Fruit fly (Drosophila melanogaster) whole organism, embryonic: ENCODE results near the gene CG32236.

Experiments used
- CG11456 ChIP-seq: fragments of 200-800 bp; sonication (Bioruptor generic); IDR thresholded peaks from 3 replicates; pipeline ENCODE4 v1.3.6; 2022; ENCODE audit warnings: missing biosample characterization, missing genetic modification characterization
- CG14014 ChIP-seq: fragments of 200-800 bp; sonication (Bioruptor generic); IDR thresholded peaks from 2 replicates; pipeline ENCODE4 v1.3.6; 2022; ENCODE audit warnings: missing biosample characterization, missing genetic modification characterization
- CG15269 ChIP-seq: fragments of 200-800 bp; sonication (Bioruptor generic); optimal IDR thresholded peaks from 2 replicates; lab custom pipeline; 2018; ENCODE audit warnings: missing biosample characterization, mild to moderate bottlenecking, missing genetic modification characterization, moderate library complexity
- CG15696 ChIP-seq: fragments of 200-800 bp; sonication (Bioruptor generic); optimal IDR thresholded peaks from 2 replicates; lab custom pipeline; 2019; ENCODE audit warnings: missing biosample characterization, mild to moderate bottlenecking, missing genetic modification characterization, moderate library complexity
- CG2199 ChIP-seq: fragments of 200-800 bp; sonication (Bioruptor generic); IDR thresholded peaks from 3 replicates; pipeline ENCODE4 v1.3.6; 2022; ENCODE audit warnings: missing biosample characterization, missing genetic modification characterization
- CG2678 ChIP-seq: fragments of 200-800 bp; sonication (Bioruptor generic); optimal IDR thresholded peaks from 3 replicates; lab custom pipeline; 2019; ENCODE audit warnings: missing biosample characterization, mild to moderate bottlenecking, missing genetic modification characterization, moderate library complexity
- CG2875 ChIP-seq: fragments of 200-800 bp; sonication (Bioruptor generic); optimal IDR thresholded peaks from 2 replicates; lab custom pipeline; 2017; ENCODE audit warnings: missing biosample characterization, mild to moderate bottlenecking, missing genetic modification characterization, missing genetic modification reagents
- CG31388 ChIP-seq: fragments of 200-800 bp; sonication (Bioruptor generic); optimal IDR thresholded peaks from 2 replicates; lab custom pipeline; 2016; ENCODE audit warnings: missing biosample characterization, missing genetic modification characterization
- CG4328 ChIP-seq: fragments of 200-800 bp; sonication (Bioruptor generic); optimal IDR thresholded peaks from 3 replicates; lab custom pipeline; 2017; ENCODE audit warnings: missing biosample characterization, missing genetic modification reagents, missing genetic modification characterization
- CG6765 ChIP-seq: fragments of 200-800 bp; sonication (Bioruptor generic); optimal IDR thresholded peaks from 3 replicates; lab custom pipeline; 2017; ENCODE audit warnings: missing biosample characterization, mild to moderate bottlenecking, missing genetic modification characterization
- CG7839 ChIP-seq: fragments of 200-800 bp; sonication (Bioruptor generic); optimal IDR thresholded peaks from 3 replicates; lab custom pipeline; 2018; ENCODE audit warnings: missing biosample characterization, mild to moderate bottlenecking, missing genetic modification characterization, moderate library complexity
- CG8089 ChIP-seq: fragments of 200-800 bp; sonication (Bioruptor generic); optimal IDR thresholded peaks from 3 replicates; lab custom pipeline; 2016; ENCODE audit warnings: missing biosample characterization, missing genetic modification characterization
- CG8290 ChIP-seq, 3 experiments: fragments of 200-800 bp; sonication (Bioruptor generic); optimal IDR thresholded peaks; 2 replicates each; lab custom pipeline; 2016 to 2019; ENCODE audit warnings: missing biosample characterization in 3 of 3, missing genetic modification characterization in 3 of 3, mild to moderate bottlenecking in 2 of 3, moderate library complexity in 1 of 3
- D ChIP-seq, 2 experiments: fragments of 200-800 bp in 1 of 2; fragments of >200 bp in 1 of 2; sonication (Bioruptor generic) in 1 of 2; optimal IDR thresholded peaks; 2 replicates in 1 of 2; 3 replicates in 1 of 2; lab custom pipeline; 2017; ENCODE audit warnings: mild to moderate bottlenecking in 1 of 2, missing biosample characterization in 1 of 2, missing genetic modification characterization in 1 of 2, missing genetic modification reagents in 1 of 2
- Drgx ChIP-seq: fragments of 200-800 bp; sonication (Bioruptor generic); IDR thresholded peaks from 2 replicates; pipeline ENCODE4 v1.3.6; 2022; ENCODE audit warnings: missing biosample characterization, missing genetic modification characterization
- Eip74EF ChIP-seq, 2 experiments: fragments of 200-800 bp in 1 of 2; fragments of >200 bp in 1 of 2; sonication (Bioruptor generic) in 1 of 2; optimal IDR thresholded peaks; 2 replicates each; lab custom pipeline; 2017 to 2019; ENCODE audit warnings: missing biosample characterization in 2 of 2, missing genetic modification characterization in 2 of 2, mild to moderate bottlenecking in 1 of 2, moderate library complexity in 1 of 2
- GATAe ChIP-seq: fragments of 200-800 bp; sonication (Bioruptor generic); conservative IDR thresholded peaks from 2 replicates; pipeline ENCODE4 v1.3.6; 2022; ENCODE audit warnings: missing biosample characterization, missing genetic modification characterization
- H2.0 ChIP-seq: fragments of 200-800 bp; sonication (Bioruptor generic); IDR thresholded peaks from 2 replicates; pipeline ENCODE4 v1.3.6; 2022; ENCODE audit warnings: missing biosample characterization, missing genetic modification characterization
- Hmr ChIP-seq: fragments of 200-800 bp; sonication (Bioruptor generic); optimal IDR thresholded peaks from 3 replicates; lab custom pipeline; 2017; ENCODE audit warnings: mild to moderate bottlenecking, missing biosample characterization, missing genetic modification reagents, missing genetic modification characterization
- Hr39 ChIP-seq: fragments of >200 bp; optimal IDR thresholded peaks from 2 replicates; lab custom pipeline; 2017
- Hr78 ChIP-seq, 2 experiments: fragments of 200-800 bp in 1 of 2; fragments of >200 bp in 1 of 2; sonication (Bioruptor generic) in 1 of 2; optimal IDR thresholded peaks; 2 replicates each; lab custom pipeline; 2017 to 2019; ENCODE audit warnings: missing biosample characterization in 2 of 2, missing genetic modification characterization in 2 of 2, mild to moderate bottlenecking in 1 of 2, moderate library complexity in 1 of 2
- Myb ChIP-seq: fragments of 200-800 bp; sonication (Bioruptor generic); optimal IDR thresholded peaks from 2 replicates; lab custom pipeline; 2016; ENCODE audit warnings: missing biosample characterization, missing genetic modification characterization
- PHDP ChIP-seq: fragments of 200-800 bp; sonication (Bioruptor generic); optimal IDR thresholded peaks from 3 replicates; lab custom pipeline; 2018; ENCODE audit warnings: missing biosample characterization, mild to moderate bottlenecking, missing genetic modification characterization, moderate library complexity
- Scr ChIP-seq: fragments of 200-800 bp; sonication (Bioruptor generic); IDR thresholded peaks from 2 replicates; pipeline ENCODE4 v1.3.6; 2022; ENCODE audit warnings: missing biosample characterization, missing genetic modification characterization; ENCODE audit not compliant: partially characterized antibody
- Sox100B ChIP-seq: fragments of 200-800 bp; sonication (Bioruptor generic); optimal IDR thresholded peaks from 3 replicates; lab custom pipeline; 2018; ENCODE audit warnings: missing biosample characterization, mild to moderate bottlenecking, missing genetic modification characterization
- Tbp ChIP-seq: fragments of >200 bp; optimal IDR thresholded peaks from 2 replicates; lab custom pipeline; 2018; ENCODE audit warnings: missing biosample characterization, missing genetic modification characterization
- Vsx1 ChIP-seq: fragments of 200-800 bp; sonication (Bioruptor generic); optimal IDR thresholded peaks from 2 replicates; lab custom pipeline; 2017; ENCODE audit warnings: missing biosample characterization, mild to moderate bottlenecking, missing genetic modification characterization, missing genetic modification reagents
- ab ChIP-seq: fragments of 200-800 bp; sonication (Bioruptor generic); optimal IDR thresholded peaks from 2 replicates; lab custom pipeline; 2016; ENCODE audit warnings: missing biosample characterization, missing genetic modification characterization
- ap ChIP-seq: fragments of 200-800 bp; sonication (Bioruptor generic); IDR thresholded peaks from 2 replicates; pipeline ENCODE4 v1.3.6; 2022; ENCODE audit warnings: missing biosample characterization, missing genetic modification characterization
- ase ChIP-seq: fragments of 200-800 bp; sonication (Bioruptor generic); IDR thresholded peaks from 3 replicates; pipeline ENCODE4 v1.3.6; 2022; ENCODE audit warnings: missing biosample characterization, missing genetic modification characterization
- br ChIP-seq: fragments of >200 bp; optimal IDR thresholded peaks from 2 replicates; lab custom pipeline; 2017
- cato ChIP-seq: fragments of 200-800 bp; sonication (Bioruptor generic); optimal IDR thresholded peaks from 2 replicates; lab custom pipeline; 2016; ENCODE audit warnings: missing biosample characterization, missing genetic modification characterization, borderline replicate concordance
- cwo ChIP-seq: fragments of 200-800 bp; sonication (Bioruptor generic); optimal IDR thresholded peaks from 3 replicates; lab custom pipeline; 2017; ENCODE audit warnings: missing biosample characterization, missing genetic modification characterization, mild to moderate bottlenecking, moderate library complexity, missing genetic modification reagents
- ftz-f1 ChIP-seq: fragments of 200-800 bp; sonication (Bioruptor generic); optimal IDR thresholded peaks from 2 replicates; lab custom pipeline; 2016; ENCODE audit warnings: missing biosample characterization, missing genetic modification characterization
- fu2 ChIP-seq: fragments of 200-800 bp; sonication (Bioruptor generic); optimal IDR thresholded peaks from 2 replicates; lab custom pipeline; 2016; ENCODE audit warnings: missing biosample characterization, missing genetic modification characterization
- gro ChIP-seq: fragments of 200-800 bp; sonication (Bioruptor generic); optimal IDR thresholded peaks from 2 replicates; lab custom pipeline; 2016; ENCODE audit warnings: missing biosample characterization, missing genetic modification characterization
- nom ChIP-seq: fragments of 200-800 bp; sonication (Bioruptor generic); optimal IDR thresholded peaks from 2 replicates; lab custom pipeline; 2017; ENCODE audit warnings: missing biosample characterization, missing genetic modification characterization, mild to moderate bottlenecking, moderate library complexity, missing genetic modification reagents
- sens ChIP-seq: fragments of 200-800 bp; sonication (Bioruptor generic); peaks from one replicate; lab custom pipeline; 2016; ENCODE audit warnings: missing biosample characterization, missing genetic modification characterization
- sima ChIP-seq: fragments of 200-800 bp; sonication (Bioruptor generic); optimal IDR thresholded peaks from 2 replicates; lab custom pipeline; 2016; ENCODE audit warnings: missing biosample characterization, missing genetic modification characterization
- vnd ChIP-seq: fragments of 200-800 bp; sonication (Bioruptor generic); IDR thresholded peaks from 3 replicates; pipeline ENCODE4 v1.3.6; 2022; ENCODE audit warnings: missing biosample characterization, missing genetic modification characterization; ENCODE audit not compliant: partially characterized antibody
- wek ChIP-seq: fragments of 200-800 bp; sonication (Bioruptor generic); optimal IDR thresholded peaks from 3 replicates; lab custom pipeline; 2018; ENCODE audit warnings: missing biosample characterization, mild to moderate bottlenecking, missing genetic modification characterization, moderate library complexity

CG32236 gene

dm6 chr3L:4686609-4687008 lies 19.4 kb upstream of the CG32236 start (continued):
- no peak for TF ChIP-seq cato
- no peak for TF ChIP-seq CG8290 (GFP tag; optimal IDR thresholded peaks at IDR 0.05; lab: Kevin White, UChicago)
- TF ChIP-seq CG8290 (tag; optimal IDR thresholded peaks at IDR 0.05; lab: Kevin White, UChicago) = peak in 1 of 2 experiments; percentile 14
- no peak for TF ChIP-seq vnd
- TF ChIP-seq CG2875 (GFP tag; lab: Kevin White, UChicago) = no peak
- no peak for TF ChIP-seq CG4328 (GFP tag; lab: Kevin White, UChicago)
- no peak for TF ChIP-seq Eip74EF (GFP tag; optimal IDR thresholded peaks at IDR 0.05; lab: Kevin White, UChicago)
- no peak for TF ChIP-seq br (lab: Kevin White, UChicago)
- TF ChIP-seq Myb (GFP tag; lab: Kevin White, UChicago) = no peak
- no peak for TF ChIP-seq nom (GFP tag; lab: Kevin White, UChicago)
- no peak for TF ChIP-seq Sox100B (GFP tag; lab: Kevin White, UChicago)
- no peak for TF ChIP-seq Scr
- no peak for TF ChIP-seq H2.0 (GFP tag; lab: Robert Waterston, UW)
- no peak for TF ChIP-seq CG7839
- no peak for TF ChIP-seq Drgx (GFP tag; lab: Robert Waterston, UW)
- peak; percentile 12 for TF ChIP-seq gro
- no peak for TF ChIP-seq Hmr
- peak; percentile 49; the same call in 1 of the 2 replicates for TF ChIP-seq GATAe
- TF ChIP-seq CG8089 (GFP tag; lab: Kevin White, UChicago) = no peak
- TF ChIP-seq CG14014 (GFP tag; lab: Robert Waterston, UW) = 0 out of 2 replicates have a peak, but pooled peaks have one; percentile 31
- TF ChIP-seq ftz-f1 (GFP tag; lab: Kevin White, UChicago) = no peak

DNA sequence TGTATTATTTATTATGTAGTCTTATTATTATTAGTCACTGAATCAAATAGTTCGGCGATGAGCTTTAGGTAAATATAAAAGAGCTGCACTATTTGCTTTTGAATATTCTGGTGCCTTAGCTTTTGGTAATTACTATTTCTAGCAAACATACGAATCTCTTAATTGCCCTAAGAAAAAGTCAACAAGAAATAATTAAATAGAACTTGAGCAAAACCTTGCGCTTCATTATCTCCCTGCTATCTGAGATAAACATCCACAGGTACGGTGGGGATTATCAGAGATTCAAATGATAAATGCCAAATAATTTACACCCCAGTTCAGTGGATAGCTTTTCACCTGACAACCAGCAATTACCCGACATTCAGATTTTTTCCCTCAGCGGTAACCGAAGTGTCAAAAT lies 18.9 kb upstream of the CG32236 start:
- peak; percentile 52 for TF ChIP-seq sens (GFP tag; lab: Kevin White, UChicago)
- no peak for TF ChIP-seq ap (GFP tag; lab: Robert Waterston, UW)
- peak; percentile 16 for TF ChIP-seq PHDP
- TF ChIP-seq D (optimal IDR thresholded peaks at IDR 0.05; lab: Kevin White, UChicago) = no peak
- no peak for TF ChIP-seq D (GFP tag; optimal IDR thresholded peaks at IDR 0.05; lab: Kevin White, UChicago)
- no peak for TF ChIP-seq CG2199 (GFP tag; lab: Robert Waterston, UW)
- TF ChIP-seq CG2678 (tag; lab: Kevin White, UChicago) = peak; percentile 8
- TF ChIP-seq ase (GFP tag; lab: Robert Waterston, UW) = no peak
- peak; percentile 17 for TF ChIP-seq CG15269 (tag; lab: Kevin White, UChicago)
- no peak for TF ChIP-seq CG31388 (GFP tag; lab: Kevin White, UChicago)
- TF ChIP-seq, all 482 proteins: peak for 4

DNA sequence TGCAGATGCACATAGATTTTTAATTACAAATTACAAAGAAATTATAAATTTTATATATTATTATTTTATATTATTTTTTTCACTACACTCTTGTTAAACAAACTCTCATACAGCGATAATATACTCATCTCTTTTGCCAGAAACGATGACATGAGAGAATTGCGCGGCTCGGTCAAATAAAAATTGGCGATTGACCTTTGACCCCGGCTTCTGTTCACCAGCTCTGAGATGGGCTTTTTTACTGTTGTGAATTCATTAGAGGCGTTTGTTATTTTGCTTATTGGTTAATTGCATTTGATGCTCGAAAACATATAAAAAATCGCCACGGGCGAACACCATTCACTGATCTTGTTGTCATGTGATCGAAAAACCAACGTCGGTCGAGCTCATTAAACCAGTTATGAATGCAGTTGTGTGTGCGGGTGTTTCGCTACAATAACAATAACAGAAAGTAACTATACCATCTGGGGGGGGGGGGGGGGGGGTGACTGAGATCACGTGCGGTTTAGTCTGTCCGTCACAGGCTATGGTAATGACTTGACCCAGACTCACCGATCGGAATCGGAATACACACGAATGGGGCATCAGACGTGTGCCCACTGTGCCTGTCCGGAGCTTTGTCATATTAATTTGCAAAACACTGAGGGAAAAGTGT lies 17.6 kb upstream of the CG32236 start:
- peak; percentile 73 for TF ChIP-seq Hr39
- peak; percentile 64 for TF ChIP-seq cwo (GFP tag; lab: Kevin White, UChicago)
- no peak for TF ChIP-seq wek (GFP tag; lab: Kevin White, UChicago)
- no peak for TF ChIP-seq fu2
- TF ChIP-seq CG6765 (GFP tag; lab: Kevin White, UChicago) = no peak
- no peak for TF ChIP-seq sima (GFP tag; lab: Kevin White, UChicago)
- no peak for TF ChIP-seq Vsx1 (GFP tag; lab: Kevin White, UChicago)
- no peak for TF ChIP-seq ab (GFP tag; lab: Kevin White, UChicago)
- TF ChIP-seq Tbp = no peak
- TF ChIP-seq CG15696 (tag; lab: Kevin White, UChicago) = no peak
- TF ChIP-seq Hr78 (GFP tag; optimal IDR thresholded peaks at IDR 0.05; lab: Kevin White, UChicago) = peak in 1 of 2 experiments; percentile 71
- 0 out of 3 replicates have a peak, but pooled peaks have one; percentile 37 for TF ChIP-seq CG11456 (GFP tag; lab: Robert Waterston, UW)
